Fruit fly (Drosophila melanogaster): ENCODE data around the gene CG9109.

DNA sequence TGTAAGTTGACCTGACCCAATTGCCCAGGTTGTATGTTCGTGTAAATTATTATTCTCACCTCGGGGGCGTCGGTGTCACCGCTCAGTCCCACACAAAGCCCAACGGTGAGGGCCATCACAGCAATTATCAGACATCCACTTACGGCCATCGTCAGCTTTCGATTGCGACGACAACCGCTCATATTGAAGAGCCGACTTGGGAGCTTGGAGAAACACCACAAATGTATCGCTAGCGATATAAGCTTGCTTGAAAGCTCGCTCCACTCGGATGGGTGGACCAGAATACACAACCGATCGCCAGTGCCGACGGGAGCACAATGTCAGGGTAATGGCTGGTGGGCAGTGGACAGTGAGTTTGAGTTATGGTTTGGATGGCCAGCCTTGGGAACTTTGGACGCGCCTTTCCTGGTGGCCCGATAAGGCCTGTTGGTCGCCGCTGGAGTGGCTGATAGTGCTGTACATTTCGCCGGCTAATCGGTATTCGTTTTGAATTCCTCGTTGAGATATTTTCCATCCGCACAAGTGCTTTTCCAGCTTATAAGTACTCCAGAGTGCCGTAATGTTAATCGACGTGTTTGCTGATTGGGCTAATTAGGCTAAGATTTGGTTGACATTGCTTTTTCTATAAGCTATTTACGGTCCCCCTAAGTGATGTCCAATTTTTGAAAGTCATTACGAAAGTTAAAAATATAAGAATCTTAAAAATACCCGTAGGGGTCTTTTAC is 27.6 kb downstream of the CG9109 start, which contains the start of gene Gal:
- TF ChIP-seq Opbp (GFP tag; IDR thresholded peaks at IDR 0.05; ENCODE audit: partially characterized antibody) (no peak), CG9817 (tag; optimal IDR thresholded peaks at IDR 0.05) (no peak), CG4424 (GFP tag; optimal IDR thresholded peaks at IDR 0.05) (no peak), TFAM (GFP tag; optimal IDR thresholded peaks at IDR 0.05) (no peak), CG17802 (tag; optimal IDR thresholded peaks at IDR 0.05) (no peak), Sin3A (optimal IDR thresholded peaks at IDR 0.05) (no peak), CG13624 (GFP tag; optimal IDR thresholded peaks at IDR 0.05) (no peak), yki (optimal IDR thresholded peaks at IDR 0.05) (no peak), CG3407 (GFP tag; optimal IDR thresholded peaks at IDR 0.05) (no peak), CG15073 (GFP tag; optimal IDR thresholded peaks at IDR 0.05) (no peak), Bdp1 (GFP tag; optimal IDR thresholded peaks at IDR 0.05) (no peak), zen (tag; optimal IDR thresholded peaks at IDR 0.05) (no peak), ken (GFP tag; IDR thresholded peaks at IDR 0.05) (no peak), CG11504 (tag; optimal IDR thresholded peaks at IDR 0.05) (no peak)
